Worm (Caenorhabditis elegans): ENCODE data around the gene F25B5.5.

The F25B5.5 gene

ce11 chrIII:5917365-5917958 lies 28.5 kb downstream of the F25B5.5 start (continued):
- TF ChIP-seq unc-39 (tag; optimal IDR thresholded peaks at IDR 0.05) (no peak), mml-1 (tag; optimal IDR thresholded peaks at IDR 0.05) (no peak), nhr-76 (tag; optimal IDR thresholded peaks at IDR 0.05) (no peak), nhr-67 (tag; optimal IDR thresholded peaks at IDR 0.05) (no peak), nhr-25 (tag; optimal IDR thresholded peaks at IDR 0.05) (peak; percentile 17), aly-2 (tag; optimal IDR thresholded peaks at IDR 0.05) (no peak), ceh-9 (tag; optimal IDR thresholded peaks at IDR 0.05) (no peak), unc-62 (GFP tag; optimal IDR thresholded peaks at IDR 0.05) (no peak), snpc-4 (tag; optimal IDR thresholded peaks at IDR 0.05) (no peak), egl-27 (tag; optimal IDR thresholded peaks at IDR 0.05) (no peak), lin-15B (tag; optimal IDR thresholded peaks at IDR 0.05) (no peak), tbx-2 (tag; optimal IDR thresholded peaks at IDR 0.05) (no peak), nhr-43 (tag; optimal IDR thresholded peaks at IDR 0.05; ENCODE audit: poor library complexity, severe bottlenecking) (peak; percentile 16), daf-12 (tag; optimal IDR thresholded peaks at IDR 0.05) (no peak), nhr-237 (tag; optimal IDR thresholded peaks at IDR 0.05) (no peak)

ce11 chrIII:5915926-5916325 lies 30.0 kb downstream of the F25B5.5 start:
- TF ChIP-seq skn-1 (tag; optimal IDR thresholded peaks at IDR 0.05) = peak; percentile 4
- no peak for TF ChIP-seq lin-15B (tag; optimal IDR thresholded peaks at IDR 0.05)
- peak; percentile 87 for TF ChIP-seq elt-2 (tag; optimal IDR thresholded peaks at IDR 0.05)
- TF ChIP-seq nhr-28 (tag; optimal IDR thresholded peaks at IDR 0.05) = no peak
- peak; percentile 40 for TF ChIP-seq pqm-1 (tag; optimal IDR thresholded peaks at IDR 0.05)
- TF ChIP-seq pha-4 (tag; optimal IDR thresholded peaks at IDR 0.05) = peak; percentile 38

ce11 chrIII:5914717-5915116 lies 31.2 kb downstream of the F25B5.5 start:
- TF ChIP-seq ztf-11 (tag; optimal IDR thresholded peaks at IDR 0.05) (no peak), eor-1 (tag; optimal IDR thresholded peaks at IDR 0.05) (no peak), tbx-2 (tag; optimal IDR thresholded peaks at IDR 0.05) (no peak), nhr-25 (tag; optimal IDR thresholded peaks at IDR 0.05) (no peak), pqm-1 (tag; optimal IDR thresholded peaks at IDR 0.05) (peak; percentile 48), pha-4 (tag; optimal IDR thresholded peaks at IDR 0.05) (peak; percentile 12), zag-1 (tag; optimal IDR thresholded peaks at IDR 0.05) (no peak), nfya-1 (tag; optimal IDR thresholded peaks at IDR 0.05; ENCODE audit: insufficient read depth) (peak; percentile 72), ceh-82 (tag; optimal IDR thresholded peaks at IDR 0.05) (no peak), aly-2 (tag; optimal IDR thresholded peaks at IDR 0.05) (no peak), elt-2 (tag; optimal IDR thresholded peaks at IDR 0.05) (peak; percentile 77), nhr-237 (tag; optimal IDR thresholded peaks at IDR 0.05) (no peak), jun-1 (tag; optimal IDR thresholded peaks at IDR 0.05) (no peak), ZK546.5 (tag; optimal IDR thresholded peaks at IDR 0.05) (no peak), mdl-1 (tag; optimal IDR thresholded peaks at IDR 0.05) (no peak), elt-3 (tag; optimal IDR thresholded peaks at IDR 0.05) (no peak)

ce11 chrIII:5908408-5908807 lies 37.5 kb downstream of the F25B5.5 start, which contains the start of gene C28H8.3:
Gene C28H8.3 (plus strand): TSS chrIII:5908700.
- TF ChIP-seq nhr-28 (tag; optimal IDR thresholded peaks at IDR 0.05) = no peak
- no peak for TF ChIP-seq lin-15B (tag; optimal IDR thresholded peaks at IDR 0.05)
- peak; percentile 1 for TF ChIP-seq ceh-28 (tag; optimal IDR thresholded peaks at IDR 0.05)
- TF ChIP-seq hmg-11 (tag; optimal IDR thresholded peaks at IDR 0.05) = no peak
- no peak for TF ChIP-seq nhr-237 (tag; optimal IDR thresholded peaks at IDR 0.05)
- TF ChIP-seq lin-39 (tag; optimal IDR thresholded peaks at IDR 0.05) = no peak
- TF ChIP-seq nhr-43 (tag; optimal IDR thresholded peaks at IDR 0.05; ENCODE audit: poor library complexity, severe bottlenecking) = no peak
- TF ChIP-seq nhr-25 (tag; optimal IDR thresholded peaks at IDR 0.05) = no peak
- peak; percentile 27 for TF ChIP-seq ama-1 (optimal IDR thresholded peaks at IDR 0.05)
- TF ChIP-seq sea-2 (GFP tag; optimal IDR thresholded peaks at IDR 0.05) = no peak
- TF ChIP-seq ceh-82 (tag; optimal IDR thresholded peaks at IDR 0.05) = no peak
- no peak for TF ChIP-seq fkh-2 (tag; optimal IDR thresholded peaks at IDR 0.05)
- no peak for TF ChIP-seq egl-5 (tag; optimal IDR thresholded peaks at IDR 0.05)
- no peak for TF ChIP-seq ztf-4 (tag; optimal IDR thresholded peaks at IDR 0.05)
